Fruit fly (Drosophila melanogaster): ENCODE results near the gene CG43232.
A peak's percentile ranks its signal among the peaks of the same experiment; 100 is the strongest.

CG43232 gene

DNA sequence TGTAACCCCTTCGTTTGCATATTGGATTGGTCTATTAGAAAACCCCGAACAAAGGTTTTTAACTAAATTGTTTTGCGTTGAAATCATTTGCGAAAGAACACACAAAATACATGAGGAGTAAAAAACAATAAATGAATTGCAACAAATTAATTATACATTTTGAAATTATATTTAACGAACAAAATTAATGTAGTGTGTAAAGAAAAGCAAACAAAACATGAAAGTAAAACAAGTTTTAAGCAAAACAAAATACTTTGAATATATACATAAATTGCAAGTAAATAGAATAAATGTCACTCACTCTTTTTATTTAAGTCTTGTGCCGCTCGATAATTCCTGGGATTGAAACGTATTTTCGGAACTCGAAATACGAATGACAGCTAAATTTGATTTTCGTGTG is at the start of gene CG43232:
Gene CG43232, plus strand, starts transcription at position 301 of the 400 bp plus-strand sequence.
- TF ChIP-seq CG7101 (tag; optimal IDR thresholded peaks at IDR 0.05) (no peak), kay (GFP tag; ENCODE audit: borderline replicate concordance) (peak; percentile 78), CG1620 (GFP tag; optimal IDR thresholded peaks at IDR 0.05) (no peak)

DNA sequence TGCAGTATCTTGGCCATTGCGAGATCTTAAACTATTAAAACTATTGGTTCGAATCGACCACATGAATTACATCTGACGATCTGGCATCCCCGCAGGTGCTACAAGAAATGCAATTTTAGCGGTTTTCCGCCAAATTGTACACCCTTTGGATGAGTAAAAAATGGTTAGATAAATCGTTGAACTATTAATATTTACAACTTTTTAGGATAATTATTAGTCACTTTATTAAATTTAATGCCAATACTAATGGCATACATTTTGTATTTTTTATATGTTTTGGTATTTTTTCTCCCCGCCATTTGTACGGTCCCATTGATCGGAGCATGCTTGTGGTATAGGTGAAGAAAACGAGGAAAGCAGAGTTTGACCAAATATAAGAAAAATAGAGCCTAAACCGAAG is 24.2 kb upstream of the CG43232 start, which contains the start of the genes Polr1F and Rat1:
Gene Polr1F, minus strand, starts transcription at position 84 of the 400 bp plus-strand sequence.
Gene Rat1, plus strand, starts transcription at position 323 of the 400 bp plus-strand sequence.
- TF ChIP-seq CG7045 (GFP tag; optimal IDR thresholded peaks at IDR 0.05) (no peak), CG1620 (GFP tag; optimal IDR thresholded peaks at IDR 0.05) (peak; percentile 25), toe (GFP tag; optimal IDR thresholded peaks at IDR 0.05) (no peak), bab1 (GFP tag; optimal IDR thresholded peaks at IDR 0.05) (peak; percentile 27), cic (GFP tag; optimal IDR thresholded peaks at IDR 0.05) (no peak), CG7101 (tag; optimal IDR thresholded peaks at IDR 0.05) (no peak), kay (GFP tag; ENCODE audit: borderline replicate concordance) (no peak), pad (GFP tag; optimal IDR thresholded peaks at IDR 0.05) (no peak), tj (GFP tag; optimal IDR thresholded peaks at IDR 0.05) (no peak), cnc (optimal IDR thresholded peaks at IDR 0.05) (no peak), CG5204 (GFP tag; optimal IDR thresholded peaks at IDR 0.05) (no peak), Crg-1 (GFP tag; optimal IDR thresholded peaks at IDR 0.05) (no peak), Hr96 (GFP tag; optimal IDR thresholded peaks at IDR 0.05) (no peak), ovo (GFP tag; optimal IDR thresholded peaks at IDR 0.05) (no peak), CG14711 (tag; optimal IDR thresholded peaks at IDR 0.05) (peak; percentile 17), Clk (GFP tag; optimal IDR thresholded peaks at IDR 0.05) (no peak), CG11617 (GFP tag; optimal IDR thresholded peaks at IDR 0.05) (peak; percentile 16), Mnt (GFP tag; optimal IDR thresholded peaks at IDR 0.05) (peak; percentile 77), CG12768 (GFP tag; optimal IDR thresholded peaks at IDR 0.05) (no peak), CG33017 (tag; optimal IDR thresholded peaks at IDR 0.05) (no peak)

DNA sequence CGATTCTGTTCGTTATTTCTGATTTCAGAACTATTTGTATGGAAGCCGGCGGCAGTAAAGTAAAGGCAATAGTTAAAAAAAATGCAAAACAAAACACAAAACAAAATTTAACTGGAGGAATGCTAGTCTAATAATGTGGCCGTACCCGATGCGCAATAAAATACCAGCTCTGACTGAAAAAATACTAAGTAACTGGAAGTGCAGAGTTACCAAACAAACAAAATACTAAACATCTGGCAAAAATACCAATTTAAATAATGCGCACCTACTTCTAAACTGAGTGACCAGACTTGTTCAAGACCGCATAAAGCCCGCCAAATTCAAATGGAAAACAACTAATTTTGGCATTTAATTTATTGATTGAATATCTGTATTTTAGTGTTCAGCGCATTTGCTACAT is 18.0 kb upstream of the CG43232 start, which contains the start of gene Wee1:
Gene Wee1, minus strand, starts transcription at position 175 of the 400 bp plus-strand sequence.
- peak; percentile 60 for TF ChIP-seq bab1 (GFP tag; optimal IDR thresholded peaks at IDR 0.05)
- no peak for TF ChIP-seq toe (GFP tag; optimal IDR thresholded peaks at IDR 0.05)
- TF ChIP-seq Mnt (GFP tag; optimal IDR thresholded peaks at IDR 0.05) = peak; percentile 39
- peak; percentile 3 for TF ChIP-seq CG14711 (tag; optimal IDR thresholded peaks at IDR 0.05)
- peak; percentile 0 for TF ChIP-seq CG7101 (tag; optimal IDR thresholded peaks at IDR 0.05)

DNA sequence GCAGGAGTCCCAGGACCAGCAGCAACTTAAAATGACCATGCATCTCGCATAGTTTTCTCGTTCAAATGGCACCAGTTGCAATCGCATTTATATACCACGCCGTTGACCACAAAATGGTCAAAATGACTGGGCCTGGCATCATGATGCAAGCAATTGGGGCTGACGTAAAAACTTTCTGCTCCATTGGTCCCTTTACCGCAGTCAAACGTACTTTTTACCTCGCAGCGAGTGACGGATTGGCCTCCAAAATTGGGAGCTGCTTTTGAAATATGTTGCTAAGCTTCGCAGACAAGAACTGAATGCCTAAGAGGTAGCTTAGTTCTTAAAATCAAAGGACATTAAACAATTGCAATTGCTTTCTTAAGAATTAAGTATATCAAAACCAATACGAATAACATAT is 15.6 kb upstream of the CG43232 start, which contains the start of gene CG32829:
Gene CG32829, minus strand, starts transcription at position 101 of the 400 bp plus-strand sequence.
- TF ChIP-seq pad (GFP tag; optimal IDR thresholded peaks at IDR 0.05) = no peak
- TF ChIP-seq cic (GFP tag; optimal IDR thresholded peaks at IDR 0.05) = no peak
- no peak for TF ChIP-seq CG1620 (GFP tag; optimal IDR thresholded peaks at IDR 0.05)
- TF ChIP-seq Crg-1 (GFP tag; optimal IDR thresholded peaks at IDR 0.05) = no peak
- no peak for TF ChIP-seq ovo (GFP tag; optimal IDR thresholded peaks at IDR 0.05)
- TF ChIP-seq bab1 (GFP tag; optimal IDR thresholded peaks at IDR 0.05) = no peak

DNA sequence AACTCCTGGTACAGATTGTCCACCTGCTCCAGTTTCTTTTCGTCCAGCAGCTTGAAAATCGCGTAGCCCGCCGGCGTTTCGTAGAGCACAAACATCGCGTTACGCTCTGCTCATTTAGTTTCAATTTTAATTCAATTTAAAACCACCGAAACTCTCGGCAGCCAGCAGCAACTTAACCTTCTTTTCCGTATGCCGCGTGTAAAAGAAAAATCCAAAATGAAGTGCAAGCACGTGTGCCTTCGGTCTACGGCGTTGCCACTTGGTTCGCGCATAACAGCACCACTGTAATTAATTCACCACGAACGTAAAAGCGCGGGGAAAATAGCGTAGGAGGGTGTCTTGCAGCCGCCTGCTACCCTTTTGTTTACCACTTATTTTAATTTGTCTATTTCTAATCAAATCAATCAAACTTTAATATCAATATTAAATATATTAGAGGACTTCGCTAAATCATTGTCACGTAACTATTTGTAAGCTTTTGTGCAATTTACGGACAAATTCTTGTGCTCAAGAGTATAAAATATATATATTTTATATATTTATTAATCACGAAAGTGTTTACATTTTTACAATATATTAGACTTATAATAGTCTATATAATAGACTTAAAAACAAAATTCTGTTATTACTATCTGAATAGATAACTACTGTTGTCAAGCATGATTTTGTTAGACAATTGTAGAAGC is 13.3 kb upstream of the CG43232 start, which contains the start of gene nop5:
Gene nop5, minus strand, starts transcription at position 227 of the 686 bp plus-strand sequence.
- peak; percentile 78 for TF ChIP-seq pad (GFP tag; optimal IDR thresholded peaks at IDR 0.05)
- no peak for TF ChIP-seq ovo (GFP tag; optimal IDR thresholded peaks at IDR 0.05)
- TF ChIP-seq CG5204 (GFP tag; optimal IDR thresholded peaks at IDR 0.05) = no peak
- TF ChIP-seq tj (GFP tag; optimal IDR thresholded peaks at IDR 0.05) = peak; percentile 56
- peak; percentile 79 for TF ChIP-seq CG7045 (GFP tag; optimal IDR thresholded peaks at IDR 0.05)
- TF ChIP-seq bab1 (GFP tag; optimal IDR thresholded peaks at IDR 0.05) = peak; percentile 13
- TF ChIP-seq CG12768 (GFP tag; optimal IDR thresholded peaks at IDR 0.05) = peak; percentile 77
- TF ChIP-seq Mnt (GFP tag; optimal IDR thresholded peaks at IDR 0.05) = peak; percentile 99
- TF ChIP-seq Crg-1 (GFP tag; optimal IDR thresholded peaks at IDR 0.05) = peak; percentile 58
- no peak for TF ChIP-seq toe (GFP tag; optimal IDR thresholded peaks at IDR 0.05)
- peak; percentile 56 for TF ChIP-seq cic (GFP tag; optimal IDR thresholded peaks at IDR 0.05)
- no peak for TF ChIP-seq kay (GFP tag; ENCODE audit: borderline replicate concordance)
- TF ChIP-seq Clk (GFP tag; optimal IDR thresholded peaks at IDR 0.05) = peak; percentile 6
- TF ChIP-seq CG1620 (GFP tag; optimal IDR thresholded peaks at IDR 0.05) = no peak
- no peak for TF ChIP-seq cnc (optimal IDR thresholded peaks at IDR 0.05)
- TF ChIP-seq CG11617 (GFP tag; optimal IDR thresholded peaks at IDR 0.05) = peak; percentile 84
- no peak for TF ChIP-seq Hr96 (GFP tag; optimal IDR thresholded peaks at IDR 0.05)
- TF ChIP-seq CG7101 (tag; optimal IDR thresholded peaks at IDR 0.05) = peak; percentile 66
- TF ChIP-seq CG14711 (tag; optimal IDR thresholded peaks at IDR 0.05) = peak; percentile 46
- TF ChIP-seq CG33017 (tag; optimal IDR thresholded peaks at IDR 0.05) = peak; percentile 54

DNA sequence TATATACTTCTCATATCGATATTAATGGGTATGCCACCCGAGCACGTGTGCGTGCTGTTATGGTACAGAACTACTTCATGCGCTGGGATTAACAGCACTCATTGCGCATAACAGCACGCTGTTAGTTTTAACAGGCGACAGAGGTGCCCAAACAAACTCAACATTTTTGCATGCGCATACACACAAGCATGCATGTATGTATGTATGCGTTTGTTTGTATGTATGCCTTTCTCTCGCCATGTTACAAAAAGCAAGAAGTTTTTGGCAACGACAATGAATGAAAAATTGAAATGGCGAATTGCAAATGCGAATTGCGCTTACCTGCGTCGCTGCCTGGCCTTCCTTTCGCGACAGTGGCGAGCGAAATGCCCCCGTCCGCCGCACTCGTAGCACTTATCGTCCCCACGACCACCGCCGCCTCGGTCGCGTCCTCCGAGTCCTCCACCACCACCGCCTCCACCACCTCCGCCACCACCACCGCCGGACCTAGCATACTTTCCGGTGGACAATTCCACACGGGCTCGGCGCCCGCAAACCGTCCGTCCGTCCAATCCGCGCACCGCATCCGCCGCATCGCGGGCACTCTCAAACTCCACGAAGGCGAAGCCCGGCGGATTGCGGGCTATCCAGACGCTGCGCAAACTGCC is 12.6 kb upstream of the CG43232 start:
- TF ChIP-seq CG1620 (GFP tag; optimal IDR thresholded peaks at IDR 0.05) = no peak
- TF ChIP-seq kay (GFP tag; ENCODE audit: borderline replicate concordance) = no peak
- TF ChIP-seq Crg-1 (GFP tag; optimal IDR thresholded peaks at IDR 0.05) = no peak
- no peak for TF ChIP-seq toe (GFP tag; optimal IDR thresholded peaks at IDR 0.05)
- TF ChIP-seq Clk (GFP tag; optimal IDR thresholded peaks at IDR 0.05) = no peak
- no peak for TF ChIP-seq pad (GFP tag; optimal IDR thresholded peaks at IDR 0.05)
- no peak for TF ChIP-seq CG33017 (tag; optimal IDR thresholded peaks at IDR 0.05)
- TF ChIP-seq Hr96 (GFP tag; optimal IDR thresholded peaks at IDR 0.05) = no peak
- TF ChIP-seq Mnt (GFP tag; optimal IDR thresholded peaks at IDR 0.05) = peak; percentile 96
- TF ChIP-seq CG7045 (GFP tag; optimal IDR thresholded peaks at IDR 0.05) = peak; percentile 35
- TF ChIP-seq CG11617 (GFP tag; optimal IDR thresholded peaks at IDR 0.05) = peak; percentile 42
- TF ChIP-seq CG12768 (GFP tag; optimal IDR thresholded peaks at IDR 0.05) = no peak
- no peak for TF ChIP-seq CG14711 (tag; optimal IDR thresholded peaks at IDR 0.05)
- no peak for TF ChIP-seq ovo (GFP tag; optimal IDR thresholded peaks at IDR 0.05)
- no peak for TF ChIP-seq CG5204 (GFP tag; optimal IDR thresholded peaks at IDR 0.05)
- TF ChIP-seq bab1 (GFP tag; optimal IDR thresholded peaks at IDR 0.05) = no peak
- TF ChIP-seq tj (GFP tag; optimal IDR thresholded peaks at IDR 0.05) = no peak
- no peak for TF ChIP-seq cnc (optimal IDR thresholded peaks at IDR 0.05)
- TF ChIP-seq CG7101 (tag; optimal IDR thresholded peaks at IDR 0.05) = no peak
- TF ChIP-seq cic (GFP tag; optimal IDR thresholded peaks at IDR 0.05) = no peak
